Fruit fly (Drosophila melanogaster) whole organism, pupa: ENCODE results near the gene PICK1.
A peak's percentile ranks its signal among the peaks of the same experiment; 100 is the strongest.

Experiments used
- CG10348 ChIP-seq: fragments of 200-800 bp; sonication (Bioruptor generic); IDR thresholded peaks from 2 replicates; pipeline ENCODE4 v1.3.6; 2022; ENCODE audit warnings: missing biosample characterization, missing genetic modification characterization
- CG12605 ChIP-seq: fragments of 200-800 bp; sonication (Bioruptor generic); IDR thresholded peaks from 2 replicates; pipeline ENCODE4 v1.3.6; 2022; ENCODE audit warnings: missing biosample characterization, missing genetic modification characterization
- CG13204 ChIP-seq: fragments of 200-800 bp; sonication (Bioruptor generic); optimal IDR thresholded peaks from 2 replicates; lab custom pipeline; 2018; ENCODE audit warnings: missing biosample characterization, mild to moderate bottlenecking, missing genetic modification characterization, moderate library complexity
- CG14655 ChIP-seq: fragments of 200-800 bp; sonication (Bioruptor generic); optimal IDR thresholded peaks from 3 replicates; lab custom pipeline; 2017; ENCODE audit warnings: mild to moderate bottlenecking, missing biosample characterization, missing genetic modification reagents, missing genetic modification characterization
- CG15710 ChIP-seq: fragments of 200-800 bp; sonication (Bioruptor generic); optimal IDR thresholded peaks from 2 replicates; lab custom pipeline; 2018; ENCODE audit warnings: missing biosample characterization, mild to moderate bottlenecking, missing genetic modification characterization, moderate library complexity
- CG17806 ChIP-seq: fragments of 200-800 bp; sonication (Bioruptor generic); optimal IDR thresholded peaks from 2 replicates; lab custom pipeline; 2018; ENCODE audit warnings: missing biosample characterization, mild to moderate bottlenecking, missing genetic modification characterization, moderate library complexity
- CG32121 ChIP-seq: fragments of 200-800 bp; sonication (Bioruptor generic); IDR thresholded peaks from 2 replicates; pipeline ENCODE4 v1.3.6; 2022; ENCODE audit warnings: missing biosample characterization, missing genetic modification characterization
- CG34367 ChIP-seq: fragments of 200-800 bp; sonication (Bioruptor generic); optimal IDR thresholded peaks from 2 replicates; lab custom pipeline; 2018; ENCODE audit warnings: missing biosample characterization, mild to moderate bottlenecking, missing genetic modification characterization
- CG4496 ChIP-seq: fragments of 200-800 bp; sonication (Bioruptor generic); IDR thresholded peaks from 3 replicates; pipeline ENCODE4 v1.3.6; 2022; ENCODE audit warnings: missing biosample characterization, missing genetic modification characterization
- CG8159 ChIP-seq: fragments of 200-800 bp; sonication (Bioruptor generic); optimal IDR thresholded peaks from 3 replicates; lab custom pipeline; 2018; ENCODE audit warnings: missing biosample characterization, mild to moderate bottlenecking, missing genetic modification characterization, moderate library complexity
- CG8301 ChIP-seq: fragments of 200-800 bp; sonication (Bioruptor generic); optimal IDR thresholded peaks from 2 replicates; lab custom pipeline; 2018; ENCODE audit warnings: missing biosample characterization, mild to moderate bottlenecking, missing genetic modification characterization
- CG9948 ChIP-seq: fragments of 200-800 bp; sonication (Bioruptor generic); optimal IDR thresholded peaks from 2 replicates; lab custom pipeline; 2018; ENCODE audit warnings: missing biosample characterization, mild to moderate bottlenecking, missing genetic modification characterization, moderate library complexity
- D1 ChIP-seq: fragments of 200-800 bp; sonication (Bioruptor generic); optimal IDR thresholded peaks from 2 replicates; lab custom pipeline; 2018; ENCODE audit warnings: missing biosample characterization, mild to moderate bottlenecking, missing genetic modification characterization, moderate library complexity
- EcR ChIP-seq: fragments of 200-800 bp; sonication (Bioruptor generic); optimal IDR thresholded peaks from 3 replicates; lab custom pipeline; 2019; ENCODE audit warnings: missing biosample characterization, missing genetic modification characterization, mild to moderate bottlenecking, moderate library complexity, missing genetic modification reagents
- Ets98B ChIP-seq: fragments of 200-800 bp; sonication (Bioruptor generic); IDR thresholded peaks from 2 replicates; pipeline ENCODE4 v1.3.6; 2022; ENCODE audit warnings: missing biosample characterization, missing genetic modification characterization
- Pif1A ChIP-seq: fragments of 200-800 bp; sonication (Bioruptor generic); optimal IDR thresholded peaks from 3 replicates; lab custom pipeline; 2016; ENCODE audit warnings: missing biosample characterization, missing genetic modification characterization
- Pif1B ChIP-seq: fragments of 200-800 bp; sonication (Bioruptor generic); optimal IDR thresholded peaks from 3 replicates; lab custom pipeline; 2016; ENCODE audit warnings: missing biosample characterization, missing genetic modification characterization
- Snoo ChIP-seq: fragments of 200-800 bp; sonication (Bioruptor generic); optimal IDR thresholded peaks from 3 replicates; lab custom pipeline; 2017; ENCODE audit warnings: missing biosample characterization, mild to moderate bottlenecking, missing genetic modification characterization, inconsistent platforms
- fd96Ca ChIP-seq: fragments of 200-800 bp; sonication (Bioruptor generic); IDR thresholded peaks from 3 replicates; pipeline ENCODE4 v1.3.6; 2022; ENCODE audit warnings: missing biosample characterization, missing genetic modification characterization
- gl ChIP-seq: fragments of 200-800 bp; sonication (Bioruptor generic); optimal IDR thresholded peaks from 2 replicates; lab custom pipeline; 2018; ENCODE audit warnings: missing biosample characterization, mild to moderate bottlenecking, missing genetic modification characterization
- rn ChIP-seq: fragments of 200-800 bp; sonication (Bioruptor generic); IDR thresholded peaks from 2 replicates; pipeline ENCODE4 v1.3.6; 2022; ENCODE audit warnings: missing biosample characterization, missing genetic modification characterization

PICK1 gene

DNA sequence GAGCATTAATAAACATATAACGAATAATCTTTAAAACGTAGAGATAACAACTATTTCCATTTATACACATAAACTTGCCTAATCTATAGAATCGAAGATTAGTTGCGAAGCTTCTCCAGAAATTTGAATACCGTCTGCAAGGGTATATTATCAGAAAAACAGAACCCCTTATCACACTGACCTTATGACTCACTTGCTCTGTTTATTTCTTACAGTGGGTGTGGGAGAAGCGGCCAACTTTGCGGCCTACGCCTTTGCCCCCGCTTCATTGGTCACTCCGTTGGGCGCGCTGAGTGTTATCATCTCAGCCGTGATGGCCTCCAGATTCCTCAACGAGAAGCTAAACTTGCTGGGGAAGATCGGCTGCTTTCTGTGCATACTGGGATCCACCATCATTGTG is 10.5 kb downstream of the PICK1 start:
- TF ChIP-seq CG10348 (GFP tag; lab: Robert Waterston, UW) = no peak
- TF ChIP-seq CG15710 = no peak
- TF ChIP-seq CG32121 (GFP tag; lab: Robert Waterston, UW) = no peak
- no peak for TF ChIP-seq gl (tag; lab: Kevin White, UChicago)
- no peak for TF ChIP-seq CG12605 (GFP tag; lab: Robert Waterston, UW)
- TF ChIP-seq CG8159 (tag; lab: Kevin White, UChicago) = no peak
- no peak for TF ChIP-seq CG8301 (tag; lab: Kevin White, UChicago)
- TF ChIP-seq CG9948 = no peak
- no peak for TF ChIP-seq Ets98B (GFP tag; lab: Robert Waterston, UW)
- no peak for TF ChIP-seq CG4496 (GFP tag; lab: Robert Waterston, UW)

DNA sequence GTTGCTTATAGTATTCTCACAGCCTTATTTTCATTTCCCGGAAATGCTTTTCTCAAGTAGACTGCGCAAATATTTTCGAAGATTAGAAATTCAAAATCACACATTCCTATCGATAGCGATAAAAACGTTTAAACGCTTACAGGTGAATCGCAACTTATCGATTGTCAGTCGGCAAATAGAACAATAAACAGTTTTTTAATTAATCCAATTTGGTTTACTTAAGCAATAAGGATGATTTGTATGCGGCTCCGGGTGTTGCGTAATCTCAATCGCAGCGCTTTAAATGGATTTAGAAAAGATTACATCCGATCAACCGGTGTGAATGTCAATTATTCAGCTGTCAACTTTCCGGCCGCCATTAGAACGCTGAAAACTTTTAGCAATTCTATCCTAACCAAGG is 12.7 kb downstream of the PICK1 start, which contains the start of the genes CG6180 and CG15484:
Gene CG6180, plus strand, starts transcription at position 122 of the 400 bp plus-strand sequence.
Gene CG15484, minus strand, starts transcription at position 172 of the 400 bp plus-strand sequence.
- no peak for TF ChIP-seq CG4496 (GFP tag; lab: Robert Waterston, UW)
- no peak for TF ChIP-seq gl (tag; lab: Kevin White, UChicago)
- TF ChIP-seq CG13204 (GFP tag; lab: Kevin White, UChicago) = no peak
- no peak for TF ChIP-seq Snoo (tag; lab: Kevin White, UChicago)
- no peak for TF ChIP-seq CG32121 (GFP tag; lab: Robert Waterston, UW)
- TF ChIP-seq CG10348 (GFP tag; lab: Robert Waterston, UW) = no peak
- no peak for TF ChIP-seq CG34367 (tag; lab: Kevin White, UChicago)
- no peak for TF ChIP-seq Ets98B (GFP tag; lab: Robert Waterston, UW)
- no peak for TF ChIP-seq CG9948
- TF ChIP-seq EcR (GFP tag; lab: Kevin White, UChicago) = no peak
- no peak for TF ChIP-seq CG17806 (tag; lab: Kevin White, UChicago)
- no peak for TF ChIP-seq Pif1A (GFP tag; lab: Kevin White, UChicago)
- TF ChIP-seq CG15710 = no peak
- no peak for TF ChIP-seq CG12605 (GFP tag; lab: Robert Waterston, UW)
- TF ChIP-seq D1 (tag; lab: Kevin White, UChicago) = no peak
- TF ChIP-seq rn (GFP tag; lab: Robert Waterston, UW) = no peak

DNA sequence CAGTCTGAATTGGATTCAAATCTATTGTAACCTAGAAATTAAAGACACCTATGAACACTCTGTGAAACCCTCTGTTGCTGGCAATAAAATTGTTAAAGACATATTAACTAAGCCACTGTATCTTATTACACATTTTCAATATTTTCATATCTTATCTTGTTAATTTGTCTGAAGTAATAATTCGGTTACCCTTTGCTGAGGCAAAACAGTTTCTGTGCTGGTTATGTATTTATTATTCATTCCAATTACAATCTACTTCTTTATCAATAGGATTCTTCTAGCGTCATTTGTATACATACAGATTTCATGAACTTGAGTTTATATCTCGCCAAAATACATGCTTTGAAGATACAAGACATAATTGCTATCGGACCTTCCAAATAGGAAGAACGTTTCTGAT is 13.7 kb downstream of the PICK1 start:
- no peak for TF ChIP-seq CG12605 (GFP tag; lab: Robert Waterston, UW)
- TF ChIP-seq CG8159 (tag; lab: Kevin White, UChicago) = no peak

DNA sequence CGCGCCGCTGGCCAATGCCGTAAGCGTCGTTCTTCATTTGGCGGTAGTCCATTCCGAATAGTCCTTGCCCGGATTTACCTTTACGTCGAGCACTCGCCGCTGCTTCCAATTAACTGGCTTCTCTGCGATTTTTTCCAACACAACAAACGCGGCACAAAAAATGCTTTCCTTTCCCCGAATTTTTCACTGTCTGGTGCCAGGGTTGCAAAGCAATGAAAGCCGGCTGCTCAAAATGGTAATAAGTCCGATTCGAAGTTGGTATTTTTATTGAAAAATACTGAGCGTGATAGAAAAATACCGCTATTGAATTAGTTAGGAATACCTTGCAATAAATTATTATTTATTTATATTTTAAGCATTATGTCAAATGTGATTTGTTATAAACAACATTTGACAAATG is 17.4 kb downstream of the PICK1 start:
- TF ChIP-seq CG17806 (tag; lab: Kevin White, UChicago) (no peak), CG8301 (tag; lab: Kevin White, UChicago) (no peak)

DNA sequence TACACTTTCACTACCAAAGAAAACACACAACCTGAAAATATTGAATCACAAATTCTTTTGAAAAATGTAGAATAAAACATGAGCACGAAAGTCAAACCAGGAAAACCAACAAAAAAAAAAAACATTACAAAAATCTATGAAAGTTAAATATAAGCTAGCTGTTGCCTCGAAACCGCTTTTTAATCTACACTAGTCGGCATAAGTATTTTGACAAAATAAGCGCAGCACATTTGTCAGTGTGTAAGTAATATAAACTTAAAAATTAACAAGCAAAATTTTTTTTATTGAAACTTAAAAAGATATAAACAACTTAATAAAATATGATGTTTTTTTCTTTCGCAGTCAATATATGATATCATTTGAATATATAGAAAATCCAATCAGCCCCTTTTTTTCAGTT is 18.0 kb downstream of the PICK1 start, which contains the start of gene CG5787:
Gene CG5787, minus strand, starts transcription at position 101 of the 400 bp plus-strand sequence.
- TF ChIP-seq CG15710 = no peak
- no peak for TF ChIP-seq rn (GFP tag; lab: Robert Waterston, UW)
- TF ChIP-seq D1 (tag; lab: Kevin White, UChicago) = no peak
- TF ChIP-seq CG13204 (GFP tag; lab: Kevin White, UChicago) = no peak
- no peak for TF ChIP-seq CG4496 (GFP tag; lab: Robert Waterston, UW)
- no peak for TF ChIP-seq Pif1A (GFP tag; lab: Kevin White, UChicago)
- no peak for TF ChIP-seq CG12605 (GFP tag; lab: Robert Waterston, UW)
- TF ChIP-seq Pif1B (GFP tag; lab: Kevin White, UChicago) = no peak
- TF ChIP-seq CG17806 (tag; lab: Kevin White, UChicago) = no peak
- TF ChIP-seq CG14655 (GFP tag; lab: Kevin White, UChicago) = no peak
- no peak for TF ChIP-seq CG9948

DNA sequence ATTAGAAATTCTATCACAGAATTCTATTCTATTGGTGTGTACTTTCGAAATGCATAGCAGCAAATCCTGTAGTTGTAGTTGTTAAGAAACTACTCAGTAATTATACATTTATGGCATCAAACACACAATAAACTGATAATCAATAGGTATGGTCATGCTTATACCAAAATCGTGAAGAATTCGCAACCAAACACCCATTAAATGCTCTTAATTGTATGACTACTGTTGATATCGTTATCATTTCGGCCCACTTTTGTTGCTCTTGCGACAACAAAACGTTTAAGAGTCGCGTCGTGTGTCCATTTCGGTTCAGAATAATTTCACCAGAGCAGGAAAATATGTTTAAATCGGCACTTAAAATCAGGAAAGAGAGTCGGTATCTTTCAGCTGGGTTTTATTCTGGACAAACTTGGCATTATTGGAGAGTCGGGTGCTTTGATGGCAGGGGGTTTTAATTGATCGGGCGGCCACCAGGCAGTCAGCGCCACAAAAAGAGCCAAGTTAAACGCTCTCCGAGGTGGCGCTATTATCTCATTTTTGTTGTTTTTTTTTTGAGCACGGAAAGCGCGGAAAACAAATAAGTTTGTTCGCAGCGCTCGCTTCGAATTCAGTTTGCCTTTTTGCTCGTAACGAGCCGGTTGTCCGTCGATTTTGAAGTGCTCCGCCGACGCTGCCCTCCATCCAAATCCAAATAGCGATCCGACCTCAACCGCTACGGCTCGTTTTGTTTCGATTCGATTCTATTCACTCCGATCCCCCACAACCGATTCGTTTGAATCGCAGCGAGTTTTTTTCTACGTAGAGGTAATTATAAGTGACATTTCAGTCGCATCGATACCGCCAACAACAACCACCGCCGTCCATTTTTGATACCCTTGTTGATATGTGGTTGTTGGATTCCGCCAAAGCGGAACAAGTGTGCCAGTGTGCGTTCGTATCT is 23.9 kb downstream of the PICK1 start, which contains the start of gene MRP:
Gene MRP, plus strand, starts transcription at position 609 of the 940 bp plus-strand sequence.
- TF ChIP-seq Ets98B (GFP tag; lab: Robert Waterston, UW) (peak; percentile 53), EcR (GFP tag; lab: Kevin White, UChicago) (no peak), CG4496 (GFP tag; lab: Robert Waterston, UW) (peak; percentile 44; the same call in 1 of the 3 replicates), fd96Ca (GFP tag; lab: Robert Waterston, UW) (peak; percentile 52; the same call in 2 of the 3 replicates), CG32121 (GFP tag; lab: Robert Waterston, UW) (peak; percentile 54; the same call in 1 of the 2 replicates)
